Fruit fly (Drosophila melanogaster) Kc167 (cell line): ENCODE data around the gene CG5157.

Source experiments
- Myc ChIP-seq: fragments of >200 bp; optimal IDR thresholded peaks from 2 replicates; lab custom pipeline; 2017; ENCODE audit warnings: missing external identifiers
- Sin3A ChIP-seq: fragments of >200 bp; optimal IDR thresholded peaks from 2 replicates; lab custom pipeline; 2018; ENCODE audit warnings: missing external identifiers
- h ChIP-seq: fragments of >200 bp; optimal IDR thresholded peaks from 3 replicates; lab custom pipeline; 2018; ENCODE audit warnings: missing external identifiers
- insv ChIP-seq: fragments of >200 bp; optimal IDR thresholded peaks from 3 replicates; lab custom pipeline; 2018; ENCODE audit warnings: missing external identifiers
- psq ChIP-seq: fragments of >200 bp; optimal IDR thresholded peaks from 2 replicates; lab custom pipeline; 2017; ENCODE audit warnings: missing external identifiers
- ttk ChIP-seq: sonication (Bioruptor generic); optimal IDR thresholded peaks from 2 replicates; lab custom pipeline; 2017; ENCODE audit warnings: missing external identifiers

DNA sequence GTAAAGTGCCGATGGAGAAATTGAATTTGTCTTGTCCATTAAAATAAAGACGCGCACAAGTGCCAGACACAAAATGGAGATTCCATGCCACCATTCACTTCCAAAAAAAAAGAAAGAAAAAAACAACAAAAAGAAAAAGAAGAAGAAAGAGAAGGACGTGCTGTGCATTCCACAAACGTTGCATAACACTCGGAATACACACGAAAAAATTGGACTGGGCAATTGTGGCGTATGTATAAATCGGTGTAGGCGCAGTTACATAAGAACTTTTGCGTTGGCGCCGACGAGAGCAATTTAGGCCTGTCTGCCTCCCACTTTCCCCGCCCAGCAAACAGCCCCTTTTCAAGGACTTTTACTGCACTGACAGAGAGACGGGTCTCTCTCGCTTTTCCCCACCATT, 9.6 kb upstream of the CG5157 start:
- TF ChIP-seq h (lab: Kevin White, UChicago): no peak
- no peak for TF ChIP-seq psq (lab: Kevin White, UChicago)
- TF ChIP-seq insv (lab: Kevin White, UChicago): no peak
- no peak for TF ChIP-seq ttk
- TF ChIP-seq Myc (lab: Kevin White, UChicago): no peak
- no peak for TF ChIP-seq Sin3A (lab: Kevin White, UChicago)
